Worm (Caenorhabditis elegans) whole organism, midembryonic: ENCODE measurements around the gene pdhk-2.

Experiments
- T22C8.4 ChIP-seq: fragments of 200-800 bp; sonication (Bioruptor generic); IDR thresholded peaks from 2 replicates; pipeline ENCODE4 v1.3.6; 2022; ENCODE audit warnings: missing genetic modification characterization, missing compliant biosample characterization
- cog-1 ChIP-seq: sonication (generic microtip); optimal IDR thresholded peaks from 2 replicates; lab custom pipeline; 2016; ENCODE audit warnings: missing genetic modification characterization, missing compliant biosample characterization
- flt-1 ChIP-seq: fragments of 200-800 bp; sonication (Bioruptor generic); IDR thresholded peaks from 2 replicates; pipeline ENCODE4 v1.3.6; 2022; ENCODE audit warnings: missing genetic modification characterization, missing compliant biosample characterization
- klf-2 ChIP-seq: fragments of 200-800 bp; sonication (Bioruptor generic); conservative IDR thresholded peaks from 2 replicates; pipeline ENCODE4 v1.3.6; 2022; ENCODE audit warnings: missing genetic modification reagents, missing genetic modification characterization, missing compliant biosample characterization
- med-1 ChIP-seq: sonication (generic microtip); optimal IDR thresholded peaks from 2 replicates; lab custom pipeline; 2017; ENCODE audit warnings: missing genetic modification characterization, mild to moderate bottlenecking, missing compliant biosample characterization, antibody characterized with exemption, missing genetic modification reagents; ENCODE audit not compliant: insufficient read depth
- ref-1 ChIP-seq: fragments of 200-800 bp; sonication (Bioruptor generic); conservative IDR thresholded peaks from 2 replicates; pipeline ENCODE4 v1.3.6; 2022; ENCODE audit warnings: missing genetic modification reagents, missing genetic modification characterization, missing compliant biosample characterization

DNA sequence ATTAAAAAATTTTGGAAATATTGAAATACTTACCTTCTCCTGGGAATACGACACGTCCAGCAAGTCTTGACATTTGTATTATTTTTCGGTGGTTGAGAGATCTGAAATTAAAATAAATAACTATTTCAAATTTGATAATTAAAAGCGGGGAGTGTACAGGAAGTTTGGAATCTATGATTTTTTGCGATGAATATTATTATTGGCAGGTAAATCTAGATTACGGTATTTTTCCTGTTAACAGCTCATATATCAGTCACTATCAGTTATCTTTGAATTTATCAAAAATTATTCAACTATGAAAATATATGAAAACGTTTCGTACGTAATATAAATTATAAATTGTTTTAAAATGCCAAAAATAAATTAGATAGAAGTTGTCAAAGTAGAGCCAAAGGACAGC lies 25.1 kb downstream of the pdhk-2 start, which contains the start of gene B0303.14:
- TF ChIP-seq med-1 (GFP tag; lab: Kevin White, UChicago) (no peak), ref-1 (GFP tag; lab: Robert Waterston, UW) (no peak), cog-1 (tag; lab: Kevin White, UChicago) (no peak), T22C8.4 (GFP tag; lab: Robert Waterston, UW) (no peak), flt-1 (GFP tag; lab: Robert Waterston, UW) (no peak), klf-2 (GFP tag; lab: Robert Waterston, UW) (no peak)
